Fruit fly (Drosophila melanogaster) whole organism, wandering third instar larva: ENCODE results near the gene spz3.

Source experiments
- Abd-B ChIP-seq: fragments of >200 bp; optimal IDR thresholded peaks from 2 replicates; lab custom pipeline; 2017; ENCODE audit warnings: missing biosample characterization, missing genetic modification characterization
- Dfd ChIP-seq: fragments of >200 bp; optimal IDR thresholded peaks from 2 replicates; lab custom pipeline; 2017; ENCODE audit warnings: missing biosample characterization, missing genetic modification characterization
- Dif ChIP-seq: fragments of 200-275, 200-300 bp; sonication (Bioruptor generic); optimal IDR thresholded peaks from 2 replicates; lab custom pipeline; 2018; ENCODE audit warnings: missing biosample characterization, missing genetic modification characterization; ENCODE audit not compliant: partially characterized antibody
- Hr78 ChIP-seq: fragments of >200 bp; optimal IDR thresholded peaks from 2 replicates; lab custom pipeline; 2017; ENCODE audit warnings: missing biosample characterization, missing genetic modification characterization
- Mio ChIP-seq: sonication (Bioruptor generic); optimal IDR thresholded peaks from 2 replicates; lab custom pipeline; 2016; ENCODE audit warnings: missing biosample characterization, missing genetic modification characterization
- N ChIP-seq: fragments of >200 bp; optimal IDR thresholded peaks from 2 replicates; lab custom pipeline; 2018; ENCODE audit warnings: missing biosample characterization, missing external identifiers, missing genetic modification characterization
- OdsH ChIP-seq: fragments of 200-800 bp; sonication (Bioruptor generic); optimal IDR thresholded peaks from 2 replicates; lab custom pipeline; 2016; ENCODE audit warnings: missing biosample characterization, mild to moderate bottlenecking, missing genetic modification characterization
- Sp1 ChIP-seq: fragments of 200-800 bp; sonication (Bioruptor generic); optimal IDR thresholded peaks from 3 replicates; lab custom pipeline; 2019; ENCODE audit warnings: missing biosample characterization, mild to moderate bottlenecking, missing genetic modification characterization, moderate library complexity
- fru ChIP-seq: fragments of 200-800 bp; sonication (Bioruptor generic); optimal IDR thresholded peaks from 3 replicates; lab custom pipeline; 2016; ENCODE audit warnings: missing biosample characterization, mild to moderate bottlenecking, missing genetic modification characterization
- h ChIP-seq: fragments of 200-800 bp; sonication (Bioruptor generic); optimal IDR thresholded peaks from 3 replicates; lab custom pipeline; 2016; ENCODE audit warnings: missing biosample characterization, mild to moderate bottlenecking, missing genetic modification characterization
- jim ChIP-seq: fragments of 175-275, 200-325 bp; sonication (Bioruptor generic); optimal IDR thresholded peaks from 2 replicates; lab custom pipeline; 2016; ENCODE audit warnings: missing biosample characterization, mild to moderate bottlenecking, missing genetic modification characterization
- pan ChIP-seq: fragments of >200 bp; optimal IDR thresholded peaks from 2 replicates; lab custom pipeline; 2017
- psq ChIP-seq: fragments of 200-800 bp; sonication (Bioruptor generic); optimal IDR thresholded peaks from 3 replicates; lab custom pipeline; 2017; ENCODE audit warnings: missing biosample characterization, mild to moderate bottlenecking, missing genetic modification characterization, moderate library complexity
- sage ChIP-seq: fragments of 200-800 bp; sonication (Bioruptor generic); optimal IDR thresholded peaks from 2 replicates; lab custom pipeline; 2016; ENCODE audit warnings: missing biosample characterization, mild to moderate bottlenecking, missing genetic modification characterization

DNA sequence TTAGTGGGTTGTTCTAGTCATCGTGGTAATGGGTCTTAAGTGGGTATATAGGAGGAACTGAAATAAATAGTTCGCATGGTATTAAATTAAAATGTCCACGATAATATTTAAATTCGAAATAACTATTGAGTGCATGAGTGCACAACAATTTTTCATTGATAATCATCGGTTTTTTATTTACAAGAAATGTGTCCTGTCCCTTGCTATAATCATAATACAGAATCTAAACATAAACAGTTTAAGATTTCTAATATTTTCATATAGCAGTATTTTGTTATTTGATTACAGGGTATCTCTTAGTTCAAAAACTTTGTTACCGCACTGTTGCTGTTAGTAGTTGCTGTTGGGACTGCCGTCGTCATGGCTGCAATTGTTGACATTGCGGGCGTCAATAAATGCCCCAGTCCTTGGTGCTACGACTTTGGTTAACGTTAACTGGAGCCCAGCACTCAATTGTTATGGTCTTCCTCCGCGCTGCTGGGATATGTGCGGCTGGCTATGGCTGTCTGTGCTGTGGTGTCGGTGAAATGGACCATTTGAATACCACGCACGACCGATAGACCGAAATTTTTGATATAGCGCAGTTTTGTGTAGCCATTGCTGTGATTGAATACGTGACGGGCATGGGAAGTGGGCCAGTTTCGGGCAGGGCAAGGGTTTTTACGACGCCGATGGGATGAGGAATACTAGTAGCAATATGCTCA lies 7.4 kb downstream of the spz3 start:
- TF ChIP-seq Abd-B (GFP tag; lab: Kevin White, UChicago) (no peak), h (GFP tag; lab: Kevin White, UChicago) (no peak), Dif (GFP tag; lab: Kevin White, UChicago) (no peak), pan (lab: Kevin White, UChicago) (no peak), Sp1 (GFP tag; lab: Kevin White, UChicago) (no peak), Mio (GFP tag; lab: Kevin White, UChicago) (no peak), N (no peak), Dfd (GFP tag; lab: Kevin White, UChicago) (no peak), psq (GFP tag; lab: Kevin White, UChicago) (no peak), fru (GFP tag; lab: Kevin White, UChicago) (no peak), OdsH (no peak), Hr78 (no peak), sage (GFP tag; lab: Kevin White, UChicago) (no peak), jim (GFP tag; lab: Kevin White, UChicago) (no peak)
